Worm (Caenorhabditis elegans) whole organism, mixed stage, embryonic: ENCODE measurements around the gene nas-22.

Experiments
- M03D4.4 ChIP-seq: sonication (generic microtip); optimal IDR thresholded peaks from 2 replicates; lab custom pipeline; 2017; ENCODE audit warnings: mild to moderate bottlenecking, missing genetic modification characterization, missing compliant biosample characterization
- bed-3 ChIP-seq: fragments of 200-800 bp; sonication (Bioruptor generic); optimal IDR thresholded peaks from 3 replicates; lab custom pipeline; 2018; ENCODE audit warnings: mild to moderate bottlenecking, missing genetic modification characterization, moderate library complexity, missing compliant biosample characterization
- blmp-1 ChIP-seq: fragments of 150-350 bp; optimal IDR thresholded peaks from 2 replicates; lab custom pipeline; 2014; ENCODE audit warnings: missing biosample characterization, missing genetic modification characterization
- ceh-39 ChIP-seq: fragments of 150-350 bp; optimal IDR thresholded peaks from 2 replicates; lab custom pipeline; 2014; ENCODE audit warnings: missing biosample characterization, missing genetic modification characterization
- ceh-43 ChIP-seq: fragments of 200-800 bp; sonication (Bioruptor generic); optimal IDR thresholded peaks from 2 replicates; lab custom pipeline; 2018; ENCODE audit warnings: mild to moderate bottlenecking, missing genetic modification characterization, moderate library complexity, missing compliant biosample characterization
- ceh-83 ChIP-seq: fragments of 200-800 bp; sonication (Bioruptor generic); optimal IDR thresholded peaks from 2 replicates; lab custom pipeline; 2018; ENCODE audit warnings: mild to moderate bottlenecking, missing genetic modification characterization, missing compliant biosample characterization
- ces-1 ChIP-seq: fragments of 150-350 bp; optimal IDR thresholded peaks from 2 replicates; lab custom pipeline; 2014; ENCODE audit warnings: missing biosample characterization, missing genetic modification reagents, missing genetic modification characterization
- cnd-1 ChIP-seq: fragments of 200-800 bp; sonication (Bioruptor generic); optimal IDR thresholded peaks from 2 replicates; lab custom pipeline; 2018; ENCODE audit warnings: mild to moderate bottlenecking, missing genetic modification characterization, missing compliant biosample characterization
- drap-1 ChIP-seq: fragments of 200-800 bp; sonication (Bioruptor generic); optimal IDR thresholded peaks from 3 replicates; lab custom pipeline; 2018; ENCODE audit warnings: mild to moderate bottlenecking, missing genetic modification characterization, missing compliant biosample characterization
- elt-3 ChIP-seq: fragments of 150-350 bp; optimal IDR thresholded peaks from 2 replicates; lab custom pipeline; 2014; ENCODE audit warnings: missing biosample characterization, missing genetic modification characterization
- flh-1 ChIP-seq: fragments of 200-800 bp; sonication (Bioruptor generic); optimal IDR thresholded peaks from 2 replicates; lab custom pipeline; 2018; ENCODE audit warnings: mild to moderate bottlenecking, missing genetic modification characterization, moderate library complexity, missing compliant biosample characterization
- ham-2 ChIP-seq: fragments of 200-800 bp; sonication (Bioruptor generic); optimal IDR thresholded peaks from 2 replicates; lab custom pipeline; 2018; ENCODE audit warnings: mild to moderate bottlenecking, missing genetic modification characterization, missing compliant biosample characterization
- hlh-1 ChIP-seq: fragments of 150-350 bp; optimal IDR thresholded peaks from 2 replicates; lab custom pipeline; 2014; ENCODE audit warnings: missing biosample characterization, missing genetic modification reagents, missing genetic modification characterization
- lin-13 ChIP-seq: fragments of 150-350 bp; optimal IDR thresholded peaks from 2 replicates; lab custom pipeline; 2014; ENCODE audit warnings: missing biosample characterization, missing genetic modification characterization
- lin-32 ChIP-seq: fragments of 200-800 bp; sonication (Bioruptor generic); optimal IDR thresholded peaks from 2 replicates; lab custom pipeline; 2018; ENCODE audit warnings: mild to moderate bottlenecking, missing genetic modification characterization, missing compliant biosample characterization
- lsy-2 ChIP-seq: fragments of 150-350 bp; optimal IDR thresholded peaks from 2 replicates; lab custom pipeline; 2014; ENCODE audit warnings: missing biosample characterization, missing genetic modification characterization
- mab-5 ChIP-seq: fragments of 150-350 bp; optimal IDR thresholded peaks from 2 replicates; lab custom pipeline; 2014; ENCODE audit warnings: missing biosample characterization, missing genetic modification characterization
- mep-1 ChIP-seq: fragments of 150-350 bp; optimal IDR thresholded peaks from 2 replicates; lab custom pipeline; 2017; ENCODE audit warnings: missing biosample characterization, missing genetic modification reagents, missing genetic modification characterization, inconsistent platforms
- mls-2 ChIP-seq: sonication (generic microtip); optimal IDR thresholded peaks from 2 replicates; lab custom pipeline; 2016; ENCODE audit warnings: mild to moderate bottlenecking, missing genetic modification characterization, moderate library complexity, missing compliant biosample characterization
- nhr-2 ChIP-seq: fragments of 150-350 bp; optimal IDR thresholded peaks from 2 replicates; lab custom pipeline; 2014; ENCODE audit warnings: missing biosample characterization, missing genetic modification characterization
- nhr-237 ChIP-seq: fragments of 150-350 bp; optimal IDR thresholded peaks from 2 replicates; lab custom pipeline; 2014; ENCODE audit warnings: missing biosample characterization, missing genetic modification characterization
- nhr-28 ChIP-seq: fragments of 150-350 bp; optimal IDR thresholded peaks from 2 replicates; lab custom pipeline; 2014; ENCODE audit warnings: missing biosample characterization, missing genetic modification characterization
- nhr-76 ChIP-seq: sonication (generic microtip); optimal IDR thresholded peaks from 2 replicates; lab custom pipeline; 2017; ENCODE audit warnings: missing biosample characterization, missing genetic modification characterization
- sem-2 ChIP-seq: fragments of 200-800 bp; sonication (Bioruptor generic); optimal IDR thresholded peaks from 2 replicates; lab custom pipeline; 2018; ENCODE audit warnings: mild to moderate bottlenecking, missing genetic modification characterization, missing compliant biosample characterization
- snpc-4 ChIP-seq: fragments of 150-350 bp; optimal IDR thresholded peaks from 2 replicates; lab custom pipeline; 2014; ENCODE audit warnings: missing biosample characterization, missing genetic modification characterization
- sptf-1 ChIP-seq: sonication (generic microtip); optimal IDR thresholded peaks from 2 replicates; lab custom pipeline; 2017; ENCODE audit warnings: mild to moderate bottlenecking, missing genetic modification characterization, moderate library complexity, missing compliant biosample characterization
- tbx-8 ChIP-seq: fragments of 200-800 bp; sonication (Bioruptor generic); optimal IDR thresholded peaks from 2 replicates; lab custom pipeline; 2018; ENCODE audit warnings: mild to moderate bottlenecking, missing genetic modification characterization, moderate library complexity, missing compliant biosample characterization
- unc-120 ChIP-seq: sonication (generic microtip); optimal IDR thresholded peaks from 2 replicates; lab custom pipeline; 2017; ENCODE audit warnings: missing genetic modification characterization, missing compliant biosample characterization; ENCODE audit not compliant: poor library complexity, severe bottlenecking
- unc-62 ChIP-seq: fragments of 150-350 bp; optimal IDR thresholded peaks from 2 replicates; lab custom pipeline; 2014; ENCODE audit warnings: missing biosample characterization, missing genetic modification reagents, missing genetic modification characterization
- zip-8 ChIP-seq: fragments of 150-350 bp; optimal IDR thresholded peaks from 2 replicates; lab custom pipeline; 2014; ENCODE audit warnings: missing biosample characterization, missing genetic modification characterization
- ztf-11 ChIP-seq: fragments of 150-350 bp; optimal IDR thresholded peaks from 2 replicates; lab custom pipeline; 2014; ENCODE audit warnings: missing biosample characterization, missing genetic modification characterization

Gene nas-22

DNA sequence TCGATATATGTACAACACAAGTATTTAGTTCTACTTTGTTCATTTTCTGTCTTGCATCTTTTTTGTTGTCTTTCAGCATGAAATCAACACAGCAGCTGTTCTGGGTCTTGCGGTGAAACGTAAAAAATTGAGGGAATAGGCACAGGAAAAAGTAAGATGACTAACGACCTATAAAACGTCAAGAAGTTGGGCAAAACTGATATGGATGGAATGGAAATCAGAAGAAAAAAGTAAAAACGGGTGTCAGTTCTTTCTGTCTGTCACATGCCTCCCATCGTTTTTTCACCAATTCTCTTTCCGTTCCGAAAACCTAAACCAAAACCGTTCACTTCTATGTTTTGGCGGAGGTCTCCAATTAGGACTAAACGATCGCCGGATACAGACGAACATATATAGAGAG lies 26.5 kb downstream of the nas-22 start:
- TF ChIP-seq mep-1, result no peak
- TF ChIP-seq tbx-8 (GFP tag; lab: Kevin White, UChicago), result no peak
- TF ChIP-seq unc-120 (tag; lab: Kevin White, UChicago), result no peak
- TF ChIP-seq ceh-83, result no peak
- TF ChIP-seq nhr-28 (tag; lab: Kevin White, UChicago), result no peak
- TF ChIP-seq ceh-39 (tag; lab: Kevin White, UChicago), result no peak
- no peak for TF ChIP-seq cnd-1 (tag; lab: Kevin White, UChicago)
- TF ChIP-seq drap-1 (GFP tag; lab: Kevin White, UChicago), result no peak
- no peak for TF ChIP-seq ces-1 (GFP tag; lab: Kevin White, UChicago)
- TF ChIP-seq blmp-1 (tag; lab: Kevin White, UChicago), result no peak
- no peak for TF ChIP-seq nhr-237 (tag; lab: Kevin White, UChicago)
- TF ChIP-seq snpc-4 (tag; lab: Kevin White, UChicago), result no peak
- no peak for TF ChIP-seq sem-2 (GFP tag; lab: Kevin White, UChicago)
- TF ChIP-seq nhr-76 (tag; lab: Kevin White, UChicago), result no peak
- no peak for TF ChIP-seq M03D4.4 (tag; lab: Kevin White, UChicago)
- TF ChIP-seq unc-62 (GFP tag; lab: Kevin White, UChicago), result no peak
- no peak for TF ChIP-seq elt-3

DNA sequence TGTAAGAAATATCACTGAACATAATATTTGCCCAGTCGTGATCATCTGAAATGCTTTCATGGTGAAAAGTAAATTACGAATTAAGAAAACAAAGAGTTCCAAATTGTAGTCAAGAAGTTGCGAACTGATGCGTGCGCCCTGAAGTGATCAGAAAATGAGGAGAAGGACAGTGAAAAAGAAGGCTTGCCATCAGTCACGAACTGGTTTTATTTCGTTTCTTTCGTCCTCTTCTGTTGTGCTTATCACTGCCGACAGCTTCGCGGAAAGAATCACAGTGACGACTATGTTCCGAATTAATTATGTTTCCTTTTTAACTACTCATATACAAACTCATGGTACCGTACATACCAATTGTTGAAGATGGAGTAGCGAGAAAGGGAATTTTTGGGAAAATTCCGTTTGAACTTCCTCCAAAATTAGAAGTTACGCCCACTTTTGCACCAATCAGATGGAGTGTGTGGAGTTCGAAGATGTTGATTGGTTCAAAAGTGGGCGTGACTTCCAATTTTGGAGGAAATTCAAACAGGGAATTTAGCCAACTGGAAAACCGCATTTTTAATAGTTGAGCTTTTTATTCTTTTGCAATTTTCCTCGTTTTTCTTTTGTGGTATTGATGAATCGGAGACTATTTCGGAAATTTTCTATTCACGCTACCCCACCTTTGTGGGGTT lies 28.7 kb downstream of the nas-22 start, which contains the start of gene C55A6.12:
Gene C55A6.12, minus strand, starts transcription at position 51 of the 671 bp plus-strand sequence.
- no peak for TF ChIP-seq sem-2 (GFP tag; lab: Kevin White, UChicago)
- TF ChIP-seq mep-1, result no peak
- no peak for TF ChIP-seq zip-8

DNA sequence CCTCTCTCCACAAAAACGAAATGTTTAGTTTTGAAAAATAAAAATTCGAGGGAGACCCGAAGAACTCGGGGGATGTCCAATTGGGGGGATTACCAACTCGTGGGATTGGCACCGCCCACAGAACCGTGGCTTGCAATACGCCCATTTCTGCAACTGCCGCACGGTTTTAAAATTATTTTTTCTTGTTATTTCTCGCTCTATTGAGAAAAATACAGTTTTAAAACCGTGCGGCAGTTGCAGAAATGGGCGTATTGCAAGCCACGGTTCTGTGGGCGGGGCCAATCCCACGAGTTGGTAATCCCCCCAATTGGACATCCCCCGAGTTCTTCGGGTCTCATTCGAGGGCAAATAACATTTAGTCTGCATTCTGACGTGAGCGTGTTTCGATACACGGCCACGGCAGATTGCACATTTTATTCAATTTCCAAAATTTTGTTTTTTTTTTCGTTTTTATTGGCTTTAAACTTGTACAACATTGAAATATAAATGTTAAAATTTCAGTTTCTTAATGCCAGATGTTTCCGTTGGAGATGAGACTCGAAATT lies 30.4 kb downstream of the nas-22 start, which contains the start of the genes C55A6.1 and C55A6.10:
Gene C55A6.1, minus strand, starts transcription at position 116 of the 545 bp plus-strand sequence.
Gene C55A6.10, plus strand, starts transcription at position 495 of the 545 bp plus-strand sequence.
- peak; percentile 1 for TF ChIP-seq hlh-1
- TF ChIP-seq nhr-237 (tag; lab: Kevin White, UChicago), result peak; percentile 10
- peak; percentile 41 for TF ChIP-seq sptf-1 (tag; lab: Kevin White, UChicago)
- peak; percentile 1 for TF ChIP-seq M03D4.4 (tag; lab: Kevin White, UChicago)
- peak; percentile 68 for TF ChIP-seq ces-1 (GFP tag; lab: Kevin White, UChicago)
- peak; percentile 36 for TF ChIP-seq mep-1
- TF ChIP-seq cnd-1 (tag; lab: Kevin White, UChicago), result peak; percentile 25
- TF ChIP-seq lin-13 (tag; lab: Kevin White, UChicago), result peak; percentile 12
- TF ChIP-seq drap-1 (GFP tag; lab: Kevin White, UChicago), result peak; percentile 43
- peak; percentile 31 for TF ChIP-seq lsy-2 (tag; lab: Kevin White, UChicago)

DNA sequence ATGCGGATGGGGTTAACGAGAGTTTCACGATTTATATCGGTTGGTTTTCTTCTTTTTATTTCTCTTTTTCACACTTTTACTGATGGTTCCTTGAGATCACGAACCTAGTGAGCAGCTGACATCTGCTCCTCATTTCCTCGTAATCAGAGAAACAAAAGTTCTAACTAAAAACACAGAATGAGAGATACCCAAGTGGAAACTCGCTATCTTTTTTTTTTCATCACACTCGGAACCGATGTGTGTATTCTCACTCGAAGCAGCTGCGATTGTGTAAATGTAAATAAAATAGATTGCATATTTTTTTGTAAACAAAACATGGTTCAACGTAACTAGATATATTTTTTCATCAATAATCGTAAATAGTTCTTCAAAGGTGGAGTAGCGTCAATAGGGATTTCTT lies 31.8 kb downstream of the nas-22 start:
- TF ChIP-seq lin-32 (GFP tag; lab: Kevin White, UChicago) (no peak), unc-120 (tag; lab: Kevin White, UChicago) (peak; percentile 55), hlh-1 (peak; percentile 82), snpc-4 (tag; lab: Kevin White, UChicago) (no peak), M03D4.4 (tag; lab: Kevin White, UChicago) (no peak), flh-1 (GFP tag; lab: Kevin White, UChicago) (no peak), ham-2 (GFP tag; lab: Kevin White, UChicago) (no peak), ceh-43 (no peak)
- TF ChIP-seq, all 35 proteins: peak for 2

DNA sequence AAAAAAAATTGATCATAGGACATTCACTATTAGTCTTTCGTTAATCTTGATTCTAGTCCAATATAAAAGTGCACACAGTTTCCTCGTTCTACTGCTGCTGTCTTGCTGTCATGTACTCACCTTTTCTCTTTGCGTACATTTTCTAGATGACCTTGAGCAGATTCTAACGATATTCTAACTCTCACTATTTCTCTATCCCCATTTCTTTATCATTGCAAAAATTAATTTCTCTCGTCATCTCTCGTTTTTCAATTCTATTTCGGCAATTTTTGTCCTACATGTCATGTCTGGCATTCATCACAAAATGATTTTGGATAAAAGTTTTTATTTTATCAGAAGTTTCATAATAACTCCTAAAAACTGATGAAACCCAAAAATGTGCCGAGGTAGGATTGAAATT lies 34.3 kb downstream of the nas-22 start, which contains the start of gene ttll-5:
Gene ttll-5, plus strand, starts transcription at position 288 of the 400 bp plus-strand sequence.
- TF ChIP-seq ham-2 (GFP tag; lab: Kevin White, UChicago) (no peak), tbx-8 (GFP tag; lab: Kevin White, UChicago) (no peak), nhr-28 (tag; lab: Kevin White, UChicago) (no peak), mls-2 (tag; lab: Kevin White, UChicago) (no peak), ztf-11 (tag; lab: Kevin White, UChicago) (no peak), elt-3 (no peak), flh-1 (GFP tag; lab: Kevin White, UChicago) (no peak), bed-3 (GFP tag; lab: Kevin White, UChicago) (no peak), ces-1 (GFP tag; lab: Kevin White, UChicago) (no peak), zip-8 (no peak), lin-32 (GFP tag; lab: Kevin White, UChicago) (no peak), unc-120 (tag; lab: Kevin White, UChicago) (no peak), sptf-1 (tag; lab: Kevin White, UChicago) (no peak), unc-62 (GFP tag; lab: Kevin White, UChicago) (no peak), mep-1 (no peak), blmp-1 (tag; lab: Kevin White, UChicago) (no peak), mab-5 (no peak), nhr-2 (tag; lab: Kevin White, UChicago) (no peak)
